Fruit fly (Drosophila melanogaster): ENCODE measurements around the gene CG12170.

The CG12170 gene

dm6 chr3R:5685269-5686048 lies 48.4 kb downstream of the CG12170 start, which contains the start of the genes Rab23 and plx (continued):
- TF ChIP-seq Dip3 (GFP tag; optimal IDR thresholded peaks at IDR 0.05), result no peak
- peak; percentile 31 for TF ChIP-seq ab (GFP tag; optimal IDR thresholded peaks at IDR 0.05)
- peak; percentile 71 for TF ChIP-seq CG7357 (GFP tag; IDR thresholded peaks at IDR 0.05)
- TF ChIP-seq NC2β (GFP tag; optimal IDR thresholded peaks at IDR 0.05), result no peak
- TF ChIP-seq pb (GFP tag; optimal IDR thresholded peaks at IDR 0.05), result no peak
- TF ChIP-seq CG14710 (tag; optimal IDR thresholded peaks at IDR 0.05), result peak; percentile 76
- no peak for TF ChIP-seq CG12071 (GFP tag; optimal IDR thresholded peaks at IDR 0.05)
- peak; percentile 40 for TF ChIP-seq ERR (GFP tag; optimal IDR thresholded peaks at IDR 0.05)
- TF ChIP-seq Pdp1 (GFP tag; optimal IDR thresholded peaks at IDR 0.05), result peak in 1 of 2 experiments; percentile 23
- no peak for TF ChIP-seq Tbp (GFP tag; optimal IDR thresholded peaks at IDR 0.05)
- peak; percentile 48 for TF ChIP-seq CG12104 (GFP tag; optimal IDR thresholded peaks at IDR 0.05)
- TF ChIP-seq CG11085 (GFP tag; IDR thresholded peaks at IDR 0.05), result 0 out of 2 replicates have a peak, but pooled peaks have one; percentile 21
- TF ChIP-seq unc-4 (GFP tag; IDR thresholded peaks at IDR 0.05; ENCODE audit: partially characterized antibody), result peak; percentile 47; the same call in 1 of the 2 replicates
- peak; percentile 22 for TF ChIP-seq Dad (GFP tag; optimal IDR thresholded peaks at IDR 0.05)
- no peak for TF ChIP-seq bowl (GFP tag; IDR thresholded peaks at IDR 0.05)
- no peak for TF ChIP-seq CG9876 (GFP tag; optimal IDR thresholded peaks at IDR 0.05)
- no peak for TF ChIP-seq CG2129 (GFP tag; IDR thresholded peaks at IDR 0.05; ENCODE audit: partially characterized antibody)
- no peak for TF ChIP-seq CG11247 (GFP tag; IDR thresholded peaks at IDR 0.05)
- peak; percentile 37 for TF ChIP-seq lilli (GFP tag; optimal IDR thresholded peaks at IDR 0.05)
- TF ChIP-seq CG12744 (GFP tag; optimal IDR thresholded peaks at IDR 0.05), result no peak
- peak; percentile 94 for TF ChIP-seq Sin3A (optimal IDR thresholded peaks at IDR 0.05)
- TF ChIP-seq CG12391 (tag; optimal IDR thresholded peaks at IDR 0.05), result peak; percentile 40
- TF ChIP-seq CG2199 (GFP tag; IDR thresholded peaks at IDR 0.05), result no peak
- peak; percentile 79 for TF ChIP-seq CG3847 (GFP tag; IDR thresholded peaks at IDR 0.05)
- TF ChIP-seq Trl (optimal IDR thresholded peaks at IDR 0.05), result no peak
- peak; percentile 19 for TF ChIP-seq Trl (GFP tag; optimal IDR thresholded peaks at IDR 0.05)
- no peak for TF ChIP-seq corto (GFP tag; optimal IDR thresholded peaks at IDR 0.05)
- peak; percentile 33; the same call in 1 of the 2 replicates for TF ChIP-seq Bgb (GFP tag; IDR thresholded peaks at IDR 0.05; ENCODE audit: partially characterized antibody)
- no peak for TF ChIP-seq CG4328 (GFP tag; optimal IDR thresholded peaks at IDR 0.05)
- TF ChIP-seq CG12769 (tag; optimal IDR thresholded peaks at IDR 0.05), result peak; percentile 2
- TF ChIP-seq Bdp1 (GFP tag; optimal IDR thresholded peaks at IDR 0.05), result no peak
- no peak for TF ChIP-seq pfk (GFP tag; optimal IDR thresholded peaks at IDR 0.05)
- peak; percentile 39 for TF ChIP-seq trem (tag; optimal IDR thresholded peaks at IDR 0.05)
- TF ChIP-seq CG10267 (tag; optimal IDR thresholded peaks at IDR 0.05), result peak; percentile 98
- TF ChIP-seq zfh1 (GFP tag; IDR thresholded peaks at IDR 0.05), result no peak; the same call in 2 of the 3 replicates
- TF ChIP-seq Doc3 (GFP tag; IDR thresholded peaks at IDR 0.05; ENCODE audit: partially characterized antibody), result 0 out of 3 replicates have a peak, but pooled peaks have one; percentile 7
- no peak for TF ChIP-seq CG14441 (GFP tag; IDR thresholded peaks at IDR 0.05)
- no peak for TF ChIP-seq Mrtf (GFP tag; IDR thresholded peaks at IDR 0.05)
- peak; percentile 47 for TF ChIP-seq Sry-δ (GFP tag; optimal IDR thresholded peaks at IDR 0.05)
- TF ChIP-seq Oli (tag; optimal IDR thresholded peaks at IDR 0.05), result no peak
- no peak for TF ChIP-seq CG8290 (GFP tag; optimal IDR thresholded peaks at IDR 0.05)
- TF ChIP-seq CG8290 (tag; optimal IDR thresholded peaks at IDR 0.05), result peak in 1 of 2 experiments; percentile 56
- no peak for TF ChIP-seq CG6813 (GFP tag; optimal IDR thresholded peaks at IDR 0.05)
- no peak for TF ChIP-seq CG8359 (GFP tag; optimal IDR thresholded peaks at IDR 0.05; ENCODE audit: borderline replicate concordance)
- TF ChIP-seq Ravus (GFP tag; IDR thresholded peaks at IDR 0.05), result no peak
- peak; percentile 78 for TF ChIP-seq MBD-R2 (GFP tag; IDR thresholded peaks at IDR 0.05)
- peak; percentile 60 for TF ChIP-seq CG2120 (GFP tag; optimal IDR thresholded peaks at IDR 0.05)
- TF ChIP-seq CG2116 (GFP tag; optimal IDR thresholded peaks at IDR 0.05), result peak; percentile 60
- TF ChIP-seq CG12155 (GFP tag; optimal IDR thresholded peaks at IDR 0.05), result peak; percentile 49
- TF ChIP-seq gfzf (GFP tag; optimal IDR thresholded peaks at IDR 0.05), result peak; percentile 76
